Worm (Caenorhabditis elegans): ENCODE results near the gene srd-55.

Gene srd-55

ce11 chrII:7379021-7379420 is 29.3 kb upstream of the srd-55 start, which contains the start of gene C07D10.6:
Gene C07D10.6, plus strand, starts transcription at chrII:7379321.
- no peak for TF ChIP-seq C08G9.2 (tag; optimal IDR thresholded peaks at IDR 0.05)
- TF ChIP-seq elt-4 (tag; optimal IDR thresholded peaks at IDR 0.05) = no peak
- no peak for TF ChIP-seq unc-55 (GFP tag; optimal IDR thresholded peaks at IDR 0.05)
- TF ChIP-seq tbx-7 (tag; optimal IDR thresholded peaks at IDR 0.05) = no peak

- TF ChIP-seq pax-1 (tag; optimal IDR thresholded peaks at IDR 0.05) (no peak), hlh-15 (tag; optimal IDR thresholded peaks at IDR 0.05) (no peak), pha-4 (tag; optimal IDR thresholded peaks at IDR 0.05) (no peak), unc-42 (tag; optimal IDR thresholded peaks at IDR 0.05) (no peak), nfya-1 (tag; optimal IDR thresholded peaks at IDR 0.05) (no peak), hlh-13 (GFP tag; optimal IDR thresholded peaks at IDR 0.05) (no peak), tbx-2 (tag; optimal IDR thresholded peaks at IDR 0.05) (no peak), ets-4 (tag; optimal IDR thresholded peaks at IDR 0.05) (no peak), sox-4 (tag; optimal IDR thresholded peaks at IDR 0.05) (no peak), unc-3 (GFP tag; conservative IDR thresholded peaks at IDR 0.05) (no peak), unc-3 (tag; optimal IDR thresholded peaks at IDR 0.05) (no peak)
Measured at ce11 chrII:7381142-7381611, 27.1 kb upstream of the srd-55 start, which contains the start of gene C07D10.5. Gene C07D10.5, plus strand, starts transcription at chrII:7381561.

- TF ChIP-seq ceh-30 (tag; optimal IDR thresholded peaks at IDR 0.05) (no peak), ttx-3 (tag; optimal IDR thresholded peaks at IDR 0.05) (no peak), K02D7.2 (tag; optimal IDR thresholded peaks at IDR 0.05) (no peak), unc-86 (tag; optimal IDR thresholded peaks at IDR 0.05) (no peak), ceh-34 (tag; optimal IDR thresholded peaks at IDR 0.05) (no peak), sdc-2 (tag; optimal IDR thresholded peaks at IDR 0.05) (no peak), C08G9.2 (tag; optimal IDR thresholded peaks at IDR 0.05) (no peak), mec-3 (tag; optimal IDR thresholded peaks at IDR 0.05; ENCODE audit: borderline replicate concordance) (no peak), C38D4.7 (GFP tag; optimal IDR thresholded peaks at IDR 0.05) (no peak), npax-4 (tag; optimal IDR thresholded peaks at IDR 0.05) (no peak)
Measured at ce11 chrII:7381947-7382346, 26.3 kb upstream of the srd-55 start.

ce11 chrII:7385442-7385841 is 22.9 kb upstream of the srd-55 start, which contains the start of gene sre-3:
Gene sre-3, plus strand, starts transcription at chrII:7385742.
- no peak for TF ChIP-seq nfya-1 (tag; optimal IDR thresholded peaks at IDR 0.05)
- TF ChIP-seq fkh-10 (GFP tag; optimal IDR thresholded peaks at IDR 0.05) = no peak
- no peak for TF ChIP-seq syd-9 (tag; optimal IDR thresholded peaks at IDR 0.05)
- no peak for TF ChIP-seq K09A11.1 (tag; optimal IDR thresholded peaks at IDR 0.05; ENCODE audit: insufficient read depth)
- TF ChIP-seq lin-11 (tag; optimal IDR thresholded peaks at IDR 0.05) = no peak
- no peak for TF ChIP-seq ceh-45 (GFP tag; IDR thresholded peaks at IDR 0.05)
- no peak for TF ChIP-seq pat-9 (tag; optimal IDR thresholded peaks at IDR 0.05)
- TF ChIP-seq ceh-6 (GFP tag; optimal IDR thresholded peaks at IDR 0.05) = no peak
- no peak for TF ChIP-seq unc-86 (tag; optimal IDR thresholded peaks at IDR 0.05)
- no peak for TF ChIP-seq pag-3 (tag; optimal IDR thresholded peaks at IDR 0.05; ENCODE audit: borderline replicate concordance)
- no peak for TF ChIP-seq ref-2 (tag; optimal IDR thresholded peaks at IDR 0.05)
- TF ChIP-seq ttx-3 (tag; optimal IDR thresholded peaks at IDR 0.05) = no peak
- TF ChIP-seq pha-2 (tag; optimal IDR thresholded peaks at IDR 0.05) = no peak
- TF ChIP-seq hlh-6 (tag; optimal IDR thresholded peaks at IDR 0.05) = no peak
- TF ChIP-seq elt-2 (tag; optimal IDR thresholded peaks at IDR 0.05) = no peak
- TF ChIP-seq zip-5 (tag; optimal IDR thresholded peaks at IDR 0.05) = no peak
- no peak for TF ChIP-seq ceh-9 (tag; optimal IDR thresholded peaks at IDR 0.05)
- TF ChIP-seq ceh-2 (tag; optimal IDR thresholded peaks at IDR 0.05) = no peak
- no peak for TF ChIP-seq nhr-232 (tag; optimal IDR thresholded peaks at IDR 0.05)
- no peak for TF ChIP-seq ceh-22 (tag; optimal IDR thresholded peaks at IDR 0.05)
